Fruit fly (Drosophila melanogaster) whole organism: ENCODE data around the gene CG45099.

Experiments used
- CG8478 ChIP-seq: fragments of >200 bp; optimal IDR thresholded peaks from 2 replicates; lab custom pipeline; 2018; ENCODE audit warnings: inconsistent platforms
- Dll ChIP-seq: fragments of >200 bp; optimal IDR thresholded peaks from 2 replicates; lab custom pipeline; 2017
- EcR ChIP-seq, 2 experiments: fragments of >200 bp; optimal IDR thresholded peaks; 2 replicates each; lab custom pipeline; 2017; ENCODE audit warnings: missing biosample characterization in 2 of 2, missing genetic modification characterization in 2 of 2, missing genetic modification reagents in 2 of 2
- pan ChIP-seq: fragments of >200 bp; optimal IDR thresholded peaks from 2 replicates; lab custom pipeline; 2017
- psq ChIP-seq: fragments of >200 bp; optimal IDR thresholded peaks from 2 replicates; lab custom pipeline; 2017
- usp ChIP-seq: fragments of >200 bp; optimal IDR thresholded peaks from 2 replicates; lab custom pipeline; 2017; ENCODE audit warnings: missing biosample characterization, missing genetic modification characterization, mixed read lengths

- TF ChIP-seq usp (GFP tag; lab: Kevin White, UChicago), result no peak
- TF ChIP-seq pan (lab: Kevin White, UChicago), result no peak
- no peak for TF ChIP-seq CG8478 (lab: Kevin White, UChicago)
- no peak for TF ChIP-seq Dll (lab: Kevin White, UChicago)
- no peak for TF ChIP-seq EcR (GFP tag; optimal IDR thresholded peaks at IDR 0.05; lab: Kevin White, UChicago)
- TF ChIP-seq psq (lab: Kevin White, UChicago), result no peak
Measured at dm6 chr3R:22047412-22047811, 13.3 kb upstream of the CG45099 start.
